Fruit fly (Drosophila melanogaster) whole organism, pupa: ENCODE measurements around the gene CG15740.

Experiments
- CG10348 ChIP-seq: fragments of 200-800 bp; sonication (Bioruptor generic); IDR thresholded peaks from 2 replicates; pipeline ENCODE4 v1.3.6; 2022; ENCODE audit warnings: missing biosample characterization, missing genetic modification characterization
- CG12605 ChIP-seq: fragments of 200-800 bp; sonication (Bioruptor generic); IDR thresholded peaks from 2 replicates; pipeline ENCODE4 v1.3.6; 2022; ENCODE audit warnings: missing biosample characterization, missing genetic modification characterization
- CG13204 ChIP-seq: fragments of 200-800 bp; sonication (Bioruptor generic); optimal IDR thresholded peaks from 2 replicates; lab custom pipeline; 2018; ENCODE audit warnings: missing biosample characterization, mild to moderate bottlenecking, missing genetic modification characterization, moderate library complexity
- CG14655 ChIP-seq: fragments of 200-800 bp; sonication (Bioruptor generic); optimal IDR thresholded peaks from 3 replicates; lab custom pipeline; 2017; ENCODE audit warnings: mild to moderate bottlenecking, missing biosample characterization, missing genetic modification reagents, missing genetic modification characterization
- CG15710 ChIP-seq: fragments of 200-800 bp; sonication (Bioruptor generic); optimal IDR thresholded peaks from 2 replicates; lab custom pipeline; 2018; ENCODE audit warnings: missing biosample characterization, mild to moderate bottlenecking, missing genetic modification characterization, moderate library complexity
- CG17806 ChIP-seq: fragments of 200-800 bp; sonication (Bioruptor generic); optimal IDR thresholded peaks from 2 replicates; lab custom pipeline; 2018; ENCODE audit warnings: missing biosample characterization, mild to moderate bottlenecking, missing genetic modification characterization, moderate library complexity
- CG32121 ChIP-seq: fragments of 200-800 bp; sonication (Bioruptor generic); IDR thresholded peaks from 2 replicates; pipeline ENCODE4 v1.3.6; 2022; ENCODE audit warnings: missing biosample characterization, missing genetic modification characterization
- CG34367 ChIP-seq: fragments of 200-800 bp; sonication (Bioruptor generic); optimal IDR thresholded peaks from 2 replicates; lab custom pipeline; 2018; ENCODE audit warnings: missing biosample characterization, mild to moderate bottlenecking, missing genetic modification characterization
- CG4496 ChIP-seq: fragments of 200-800 bp; sonication (Bioruptor generic); IDR thresholded peaks from 3 replicates; pipeline ENCODE4 v1.3.6; 2022; ENCODE audit warnings: missing biosample characterization, missing genetic modification characterization
- CG8159 ChIP-seq: fragments of 200-800 bp; sonication (Bioruptor generic); optimal IDR thresholded peaks from 3 replicates; lab custom pipeline; 2018; ENCODE audit warnings: missing biosample characterization, mild to moderate bottlenecking, missing genetic modification characterization, moderate library complexity
- CG8301 ChIP-seq: fragments of 200-800 bp; sonication (Bioruptor generic); optimal IDR thresholded peaks from 2 replicates; lab custom pipeline; 2018; ENCODE audit warnings: missing biosample characterization, mild to moderate bottlenecking, missing genetic modification characterization
- CG9948 ChIP-seq: fragments of 200-800 bp; sonication (Bioruptor generic); optimal IDR thresholded peaks from 2 replicates; lab custom pipeline; 2018; ENCODE audit warnings: missing biosample characterization, mild to moderate bottlenecking, missing genetic modification characterization, moderate library complexity
- D1 ChIP-seq: fragments of 200-800 bp; sonication (Bioruptor generic); optimal IDR thresholded peaks from 2 replicates; lab custom pipeline; 2018; ENCODE audit warnings: missing biosample characterization, mild to moderate bottlenecking, missing genetic modification characterization, moderate library complexity
- EcR ChIP-seq: fragments of 200-800 bp; sonication (Bioruptor generic); optimal IDR thresholded peaks from 3 replicates; lab custom pipeline; 2019; ENCODE audit warnings: missing biosample characterization, missing genetic modification characterization, mild to moderate bottlenecking, moderate library complexity, missing genetic modification reagents
- Ets98B ChIP-seq: fragments of 200-800 bp; sonication (Bioruptor generic); IDR thresholded peaks from 2 replicates; pipeline ENCODE4 v1.3.6; 2022; ENCODE audit warnings: missing biosample characterization, missing genetic modification characterization
- Pif1A ChIP-seq: fragments of 200-800 bp; sonication (Bioruptor generic); optimal IDR thresholded peaks from 3 replicates; lab custom pipeline; 2016; ENCODE audit warnings: missing biosample characterization, missing genetic modification characterization
- Pif1B ChIP-seq: fragments of 200-800 bp; sonication (Bioruptor generic); optimal IDR thresholded peaks from 3 replicates; lab custom pipeline; 2016; ENCODE audit warnings: missing biosample characterization, missing genetic modification characterization
- Snoo ChIP-seq: fragments of 200-800 bp; sonication (Bioruptor generic); optimal IDR thresholded peaks from 3 replicates; lab custom pipeline; 2017; ENCODE audit warnings: missing biosample characterization, mild to moderate bottlenecking, missing genetic modification characterization, inconsistent platforms
- fd96Ca ChIP-seq: fragments of 200-800 bp; sonication (Bioruptor generic); IDR thresholded peaks from 3 replicates; pipeline ENCODE4 v1.3.6; 2022; ENCODE audit warnings: missing biosample characterization, missing genetic modification characterization
- gl ChIP-seq: fragments of 200-800 bp; sonication (Bioruptor generic); optimal IDR thresholded peaks from 2 replicates; lab custom pipeline; 2018; ENCODE audit warnings: missing biosample characterization, mild to moderate bottlenecking, missing genetic modification characterization
- rn ChIP-seq: fragments of 200-800 bp; sonication (Bioruptor generic); IDR thresholded peaks from 2 replicates; pipeline ENCODE4 v1.3.6; 2022; ENCODE audit warnings: missing biosample characterization, missing genetic modification characterization

Gene CG15740

DNA sequence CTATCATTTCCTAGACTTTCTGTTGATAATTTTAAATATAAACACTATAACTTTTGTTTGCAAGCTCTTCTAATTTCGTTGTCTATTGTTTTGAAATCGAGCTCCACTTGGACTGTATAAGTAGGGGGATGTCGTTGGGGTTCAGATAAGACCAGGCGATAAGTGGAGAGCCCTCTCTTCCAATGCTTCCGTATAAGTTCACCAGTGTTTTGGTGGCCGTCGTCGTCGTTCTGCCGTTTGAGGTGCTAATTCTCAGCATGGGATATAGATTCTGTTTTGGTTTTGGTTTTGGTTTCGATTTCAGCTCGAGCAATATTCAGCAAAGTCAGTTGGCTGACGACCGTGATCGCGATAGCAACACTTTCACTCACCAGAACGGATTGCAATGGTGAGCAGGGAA, 27.2 kb upstream of the CG15740 start, which contains the start of gene CG15739:
Gene CG15739 (plus strand): TSS at position 204 of the 400 bp plus-strand sequence.
- no peak for TF ChIP-seq CG12605 (GFP tag; lab: Robert Waterston, UW)
- no peak for TF ChIP-seq CG13204 (GFP tag; lab: Kevin White, UChicago)
- no peak for TF ChIP-seq Snoo (tag; lab: Kevin White, UChicago)
- TF ChIP-seq CG34367: no peak
- no peak for TF ChIP-seq CG4496
- no peak for TF ChIP-seq CG15710 (tag; lab: Kevin White, UChicago)
- no peak for TF ChIP-seq fd96Ca
- TF ChIP-seq Ets98B: no peak
- TF ChIP-seq rn (GFP tag; lab: Robert Waterston, UW): no peak
- no peak for TF ChIP-seq CG10348
- no peak for TF ChIP-seq Pif1A (GFP tag; lab: Kevin White, UChicago)
- TF ChIP-seq CG9948 (tag; lab: Kevin White, UChicago): no peak
- no peak for TF ChIP-seq CG32121 (GFP tag; lab: Robert Waterston, UW)
- TF ChIP-seq Pif1B (GFP tag; lab: Kevin White, UChicago): no peak
- TF ChIP-seq EcR (GFP tag; lab: Kevin White, UChicago): no peak
- no peak for TF ChIP-seq CG8301 (tag; lab: Kevin White, UChicago)
- TF ChIP-seq CG14655 (GFP tag; lab: Kevin White, UChicago): no peak

DNA sequence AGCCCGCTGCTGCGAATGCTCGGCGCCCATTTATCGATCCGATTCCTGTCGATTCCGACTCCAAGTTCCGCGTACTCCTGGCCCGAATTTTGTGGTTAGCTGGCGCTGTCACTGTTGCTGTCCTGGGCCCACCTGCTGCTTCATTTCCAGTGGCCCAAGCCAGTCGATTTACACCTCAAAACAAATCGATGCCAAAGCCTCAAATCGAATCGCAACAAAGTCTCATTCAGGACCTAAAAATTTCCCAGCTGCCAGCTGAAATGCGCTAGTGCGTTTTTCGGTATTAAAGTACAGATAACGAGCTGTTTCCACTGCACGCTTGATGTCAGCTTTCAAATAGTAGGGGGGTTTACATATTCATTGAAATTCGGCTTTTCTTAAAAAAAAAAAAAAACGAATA, 26.6 kb upstream of the CG15740 start, which contains the start of gene BORCS5:
Gene BORCS5 (minus strand): TSS at position 263 of the 400 bp plus-strand sequence.
- TF ChIP-seq CG9948 (tag; lab: Kevin White, UChicago) (no peak), CG32121 (GFP tag; lab: Robert Waterston, UW) (no peak), CG4496 (no peak), EcR (GFP tag; lab: Kevin White, UChicago) (no peak), rn (GFP tag; lab: Robert Waterston, UW) (no peak), CG17806 (tag; lab: Kevin White, UChicago) (no peak), CG15710 (tag; lab: Kevin White, UChicago) (no peak), D1 (tag; lab: Kevin White, UChicago) (no peak), Ets98B (no peak)

DNA sequence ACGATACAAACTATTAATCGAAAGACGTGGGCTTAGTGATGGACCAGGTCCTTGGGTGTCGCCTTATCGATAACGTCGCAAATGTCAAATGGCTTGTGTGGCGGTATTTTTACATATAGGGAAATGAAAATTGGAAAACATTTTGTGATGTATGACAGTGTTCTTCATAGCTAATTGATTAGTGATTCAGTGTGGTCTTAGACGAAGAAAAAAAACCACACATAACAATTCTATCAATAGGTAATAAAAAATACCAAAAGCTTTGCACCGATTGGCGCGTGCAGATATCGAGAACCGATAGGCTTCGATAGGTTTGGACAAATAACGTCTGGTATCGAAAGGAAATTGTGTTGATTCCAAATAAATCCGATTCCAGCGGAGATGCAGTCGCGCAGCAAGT, 23.0 kb upstream of the CG15740 start, which contains the start of the genes Nrd1 and CG1847:
Gene Nrd1 (minus strand): TSS at position 28 of the 400 bp plus-strand sequence.
Gene CG1847 (plus strand): TSS at position 305 of the 400 bp plus-strand sequence.
- no peak for TF ChIP-seq CG9948 (tag; lab: Kevin White, UChicago)
- TF ChIP-seq CG13204 (GFP tag; lab: Kevin White, UChicago): no peak
- TF ChIP-seq CG4496: no peak
- TF ChIP-seq Ets98B: no peak
- TF ChIP-seq CG10348: no peak
- TF ChIP-seq Pif1A (GFP tag; lab: Kevin White, UChicago): no peak
- no peak for TF ChIP-seq rn (GFP tag; lab: Robert Waterston, UW)
- TF ChIP-seq CG14655 (GFP tag; lab: Kevin White, UChicago): no peak

DNA sequence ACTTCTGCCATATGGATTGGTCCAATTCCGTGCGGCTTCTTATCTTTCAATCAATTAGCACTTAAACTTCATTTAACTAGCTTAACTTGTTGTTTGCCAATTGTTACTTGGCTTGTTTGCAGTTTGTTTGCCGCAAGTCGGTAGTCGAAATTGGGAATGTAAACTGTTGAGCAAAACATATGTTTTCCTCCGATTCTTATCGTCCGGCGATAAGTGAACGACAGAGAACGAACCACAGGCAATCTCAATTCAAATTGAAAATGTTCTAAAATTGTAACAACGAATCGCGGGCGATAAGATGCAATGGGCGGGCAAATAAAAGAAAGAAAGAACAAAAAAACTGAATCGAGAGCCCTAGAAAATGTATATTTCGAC, 12.5 kb upstream of the CG15740 start:
- TF ChIP-seq Snoo (tag; lab: Kevin White, UChicago) (no peak), fd96Ca (no peak), CG17806 (tag; lab: Kevin White, UChicago) (no peak)

DNA sequence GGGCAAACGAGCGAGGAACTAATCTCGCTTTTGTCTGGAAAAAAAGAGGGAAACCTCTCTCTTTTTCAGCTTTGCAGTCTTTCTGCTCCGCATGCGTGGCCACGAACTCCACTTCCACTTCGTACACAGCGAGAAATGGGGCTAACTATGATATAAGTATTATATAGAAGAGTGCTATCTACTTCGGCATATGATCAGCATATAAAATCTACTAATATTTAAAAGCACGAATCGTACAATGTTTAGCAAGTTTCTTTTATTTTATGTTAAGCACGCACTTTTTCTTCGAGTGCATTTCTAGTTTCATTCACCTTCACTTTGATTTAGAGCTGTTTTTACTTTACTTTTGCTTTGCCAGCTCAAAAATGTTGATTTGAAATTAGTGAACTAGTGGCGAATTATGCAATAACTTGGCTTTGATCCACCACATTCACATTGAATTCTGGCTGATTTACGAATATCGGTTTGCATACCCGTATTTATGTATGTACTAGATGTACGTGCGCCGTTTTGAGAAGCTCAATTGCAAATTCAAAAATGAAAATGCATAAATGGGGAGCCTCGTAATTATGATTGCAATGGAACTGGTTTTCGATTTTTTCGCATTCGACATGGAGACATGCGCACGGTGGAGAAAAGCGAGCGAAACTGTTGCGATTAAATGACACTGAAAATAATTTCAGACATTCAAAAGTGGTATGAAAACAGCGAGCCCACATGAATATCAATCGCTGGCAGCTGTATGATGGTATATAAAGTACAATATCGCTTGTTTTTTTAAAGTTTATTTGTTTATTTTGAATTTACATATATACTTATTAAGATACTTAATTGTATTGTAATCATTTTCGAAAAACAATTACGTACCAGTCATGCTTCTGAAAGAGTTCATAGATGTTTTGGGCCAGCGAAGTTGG, 11.9 kb upstream of the CG15740 start:
- TF ChIP-seq CG17806 (tag; lab: Kevin White, UChicago) (peak; percentile 92), CG13204 (GFP tag; lab: Kevin White, UChicago) (peak; percentile 86), Snoo (tag; lab: Kevin White, UChicago) (peak; percentile 84), EcR (GFP tag; lab: Kevin White, UChicago) (peak; percentile 89), CG34367 (peak; percentile 90), CG12605 (GFP tag; lab: Robert Waterston, UW) (peak; percentile 97), gl (tag; lab: Kevin White, UChicago) (peak; percentile 81), CG14655 (GFP tag; lab: Kevin White, UChicago) (peak; percentile 92), rn (GFP tag; lab: Robert Waterston, UW) (peak; percentile 91), CG15710 (tag; lab: Kevin White, UChicago) (peak; percentile 91), Ets98B (peak; percentile 97), fd96Ca (peak; percentile 94), CG8159 (tag; lab: Kevin White, UChicago) (peak; percentile 91), CG4496 (peak; percentile 98), D1 (tag; lab: Kevin White, UChicago) (peak; percentile 60), CG32121 (GFP tag; lab: Robert Waterston, UW) (peak; percentile 96), CG9948 (tag; lab: Kevin White, UChicago) (peak; percentile 89), Pif1A (GFP tag; lab: Kevin White, UChicago) (peak; percentile 94), CG10348 (peak; percentile 86), Pif1B (GFP tag; lab: Kevin White, UChicago) (peak; percentile 93), CG8301 (tag; lab: Kevin White, UChicago) (peak; percentile 90)
- TF ChIP-seq, all 21 proteins: peak for 21

DNA sequence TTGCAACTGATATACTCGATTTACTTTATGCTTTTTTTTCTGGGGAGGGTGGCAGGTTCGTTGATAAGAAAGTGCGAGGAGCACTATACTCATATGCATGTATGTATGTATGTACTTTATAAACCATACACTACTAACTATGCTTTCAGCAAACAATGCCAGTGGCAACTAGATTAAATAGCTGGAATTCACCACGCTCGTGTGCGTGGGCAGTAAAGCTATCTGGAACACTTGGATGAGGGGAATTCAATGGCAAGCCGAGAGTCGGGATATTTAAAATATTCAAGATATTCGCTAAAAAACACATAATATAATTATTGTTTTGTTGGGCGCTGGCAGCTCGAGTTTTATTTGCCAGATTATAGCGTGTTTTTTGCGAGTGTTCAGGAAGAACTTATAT, 11.0 kb upstream of the CG15740 start:
- TF ChIP-seq EcR (GFP tag; lab: Kevin White, UChicago) (no peak), CG8301 (tag; lab: Kevin White, UChicago) (peak; percentile 10), CG12605 (GFP tag; lab: Robert Waterston, UW) (0 out of 2 replicates have a peak, but pooled peaks have one; percentile 24), Ets98B (no peak), CG4496 (no peak), rn (GFP tag; lab: Robert Waterston, UW) (no peak), Pif1A (GFP tag; lab: Kevin White, UChicago) (no peak), CG34367 (no peak), CG8159 (tag; lab: Kevin White, UChicago) (no peak), CG9948 (tag; lab: Kevin White, UChicago) (no peak), CG32121 (GFP tag; lab: Robert Waterston, UW) (no peak), CG17806 (tag; lab: Kevin White, UChicago) (no peak), CG10348 (no peak), CG15710 (tag; lab: Kevin White, UChicago) (no peak), Pif1B (GFP tag; lab: Kevin White, UChicago) (no peak)
